Worm (Caenorhabditis elegans) whole organism, L4 larva: ENCODE data around the gene H37A05.2.

Experiments used
- lin-1 ChIP-seq: fragments of 200-800 bp; sonication (Bioruptor generic); IDR thresholded peaks from 2 replicates; pipeline ENCODE4 v1.3.6; 2022; ENCODE audit warnings: missing genetic modification reagents, missing genetic modification characterization, missing compliant biosample characterization
- mep-1 ChIP-seq: fragments of 150-350 bp; sonication (generic microtip); optimal IDR thresholded peaks from 3 replicates; lab custom pipeline; 2014; ENCODE audit warnings: missing biosample characterization, missing genetic modification characterization
- nhr-11 ChIP-seq: fragments of 150-350 bp; optimal IDR thresholded peaks from 2 replicates; lab custom pipeline; 2014; ENCODE audit warnings: missing biosample characterization, missing genetic modification characterization

DNA sequence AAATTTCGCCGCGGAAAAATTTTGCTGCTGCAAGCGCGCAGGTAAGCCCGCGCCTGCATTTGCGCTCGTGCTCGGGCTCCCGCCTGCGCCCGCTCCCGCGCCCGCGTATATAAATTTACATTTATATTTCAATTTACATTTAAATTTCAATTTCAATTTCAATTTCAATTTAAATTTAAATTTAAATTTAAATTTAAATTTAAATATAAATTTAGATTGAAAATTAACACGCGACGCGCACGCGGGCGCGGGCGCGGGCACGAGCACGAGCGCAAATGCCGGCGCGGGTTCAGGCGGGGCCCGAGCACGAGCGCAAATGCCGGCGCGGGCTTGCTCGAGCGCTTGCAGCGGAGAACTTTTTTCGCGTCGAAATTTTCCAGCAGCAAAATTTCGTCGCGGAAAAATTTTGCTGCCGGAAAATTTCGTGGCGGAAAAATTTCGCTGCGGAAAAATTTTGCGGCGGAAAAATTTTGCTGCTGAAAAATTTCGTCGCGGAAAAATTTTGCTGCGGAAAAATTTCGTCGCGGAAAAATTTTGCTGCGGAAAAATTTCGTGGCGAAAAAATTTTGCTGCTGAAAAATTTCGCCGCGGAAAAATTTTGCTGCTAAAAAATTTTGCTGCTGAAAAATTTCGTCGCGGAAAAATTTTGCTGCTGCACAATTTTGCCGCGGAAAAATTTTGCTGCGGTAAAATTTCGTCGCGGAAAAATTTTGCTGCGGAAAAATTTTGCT lies 12.0 kb upstream of the H37A05.2 start:
- TF ChIP-seq mep-1 (tag; lab: Kevin White, UChicago): no peak
- TF ChIP-seq lin-1 (GFP tag; lab: Robert Waterston, UW): 0 out of 2 replicates have a peak, but pooled peaks have one; percentile 8
- TF ChIP-seq nhr-11: no peak
